Fruit fly (Drosophila melanogaster) whole organism, prepupa: Measurements from ENCODE around the gene CG32121.

Source experiments
- CG10631 ChIP-seq: fragments of 200-800 bp; sonication (Bioruptor generic); optimal IDR thresholded peaks from 2 replicates; lab custom pipeline; 2016; ENCODE audit warnings: missing biosample characterization, missing genetic modification characterization
- CG10669 ChIP-seq: fragments of 200-800 bp; sonication (Bioruptor generic); optimal IDR thresholded peaks from 3 replicates; lab custom pipeline; 2018; ENCODE audit warnings: missing biosample characterization, mild to moderate bottlenecking, missing genetic modification characterization, moderate library complexity
- CG11762 ChIP-seq: fragments of 200-800 bp; sonication (Bioruptor generic); optimal IDR thresholded peaks from 3 replicates; lab custom pipeline; 2016; ENCODE audit warnings: missing biosample characterization, missing genetic modification characterization; ENCODE audit not compliant: insufficient read depth
- CG1621 ChIP-seq: fragments of 200-800 bp; sonication (Bioruptor generic); optimal IDR thresholded peaks from 3 replicates; lab custom pipeline; 2018; ENCODE audit warnings: missing biosample characterization, mild to moderate bottlenecking, missing genetic modification characterization
- CG16779 ChIP-seq: fragments of 200-800 bp; sonication (Bioruptor generic); optimal IDR thresholded peaks from 3 replicates; lab custom pipeline; 2017; ENCODE audit warnings: missing biosample characterization, mild to moderate bottlenecking, missing genetic modification characterization
- CG3032 ChIP-seq: fragments of 200-800 bp; optimal IDR thresholded peaks from 2 replicates; lab custom pipeline; 2019; ENCODE audit warnings: missing biosample characterization, mild to moderate bottlenecking, missing genetic modification characterization, moderate library complexity
- CG32006 ChIP-seq: fragments of 200-800 bp; sonication (Bioruptor generic); optimal IDR thresholded peaks from 3 replicates; lab custom pipeline; 2017; ENCODE audit warnings: missing biosample characterization, mild to moderate bottlenecking, missing genetic modification characterization
- CG4318 ChIP-seq: fragments of 200-800 bp; sonication (Bioruptor generic); optimal IDR thresholded peaks from 3 replicates; lab custom pipeline; 2017; ENCODE audit warnings: missing biosample characterization, mild to moderate bottlenecking, missing genetic modification characterization
- CG6163 ChIP-seq: fragments of 200-800 bp; sonication (Bioruptor generic); IDR thresholded peaks from 3 replicates; pipeline ENCODE4 v1.3.6; 2022; ENCODE audit warnings: missing biosample characterization, missing genetic modification characterization
- CG6276 ChIP-seq: fragments of 200-800 bp; sonication (Bioruptor generic); optimal IDR thresholded peaks from 2 replicates; lab custom pipeline; 2017; ENCODE audit warnings: missing biosample characterization, mild to moderate bottlenecking, missing genetic modification characterization
- CG8319 ChIP-seq: fragments of 200-800 bp; sonication (Bioruptor generic); optimal IDR thresholded peaks from 3 replicates; lab custom pipeline; 2016; ENCODE audit warnings: missing biosample characterization, missing genetic modification characterization
- CG8632 ChIP-seq: fragments of 200-800 bp; sonication (Bioruptor generic); optimal IDR thresholded peaks from 3 replicates; lab custom pipeline; 2016; ENCODE audit warnings: missing biosample characterization, missing genetic modification characterization
- CG9139 ChIP-seq: fragments of 200-800 bp; sonication (Bioruptor generic); optimal IDR thresholded peaks from 3 replicates; lab custom pipeline; 2017; ENCODE audit warnings: missing biosample characterization, mild to moderate bottlenecking, missing genetic modification characterization
- Eip75B ChIP-seq: fragments of 200-800 bp; sonication (Bioruptor generic); optimal IDR thresholded peaks from 3 replicates; lab custom pipeline; 2016; ENCODE audit warnings: missing biosample characterization, missing genetic modification characterization
- Ets21C ChIP-seq: fragments of 200-800 bp; sonication (Bioruptor generic); optimal IDR thresholded peaks from 3 replicates; lab custom pipeline; 2016; ENCODE audit warnings: missing biosample characterization, missing genetic modification characterization
- Ets96B ChIP-seq: fragments of 200-800 bp; optimal IDR thresholded peaks from 2 replicates; lab custom pipeline; 2019; ENCODE audit warnings: missing biosample characterization, mild to moderate bottlenecking, missing genetic modification characterization, moderate library complexity
- Hr4 ChIP-seq: fragments of 200-800 bp; sonication (Bioruptor generic); optimal IDR thresholded peaks from 3 replicates; lab custom pipeline; 2016; ENCODE audit warnings: missing biosample characterization, missing genetic modification characterization
- Met ChIP-seq: fragments of 200-800 bp; sonication (Bioruptor generic); optimal IDR thresholded peaks from 3 replicates; lab custom pipeline; 2016; ENCODE audit warnings: missing biosample characterization, missing genetic modification characterization
- Smox ChIP-seq: fragments of 200-800 bp; sonication (Bioruptor generic); optimal IDR thresholded peaks from 3 replicates; lab custom pipeline; 2016; ENCODE audit warnings: missing biosample characterization, missing genetic modification characterization
- Sox102F ChIP-seq: fragments of 200-800 bp; sonication (Bioruptor generic); optimal IDR thresholded peaks from 2 replicates; lab custom pipeline; 2016; ENCODE audit warnings: missing biosample characterization, mild to moderate bottlenecking, missing genetic modification characterization
- achi ChIP-seq: fragments of 200-800 bp; sonication (Bioruptor generic); optimal IDR thresholded peaks from 3 replicates; lab custom pipeline; 2016; ENCODE audit warnings: missing biosample characterization, missing genetic modification characterization
- cyc ChIP-seq: fragments of 200-800 bp; sonication (Bioruptor generic); optimal IDR thresholded peaks from 3 replicates; lab custom pipeline; 2016; ENCODE audit warnings: missing biosample characterization, missing genetic modification characterization
- dac ChIP-seq: fragments of 200-800 bp; sonication (Bioruptor generic); optimal IDR thresholded peaks from 2 replicates; lab custom pipeline; 2017; ENCODE audit warnings: missing biosample characterization, mild to moderate bottlenecking, missing genetic modification characterization
- dsx ChIP-seq: fragments of 200-800 bp; optimal IDR thresholded peaks from 3 replicates; lab custom pipeline; 2019; ENCODE audit warnings: missing biosample characterization, mild to moderate bottlenecking, missing genetic modification characterization, moderate library complexity; ENCODE audit not compliant: poor library complexity, severe bottlenecking
- eg ChIP-seq: fragments of 200-800 bp; sonication (Bioruptor generic); IDR thresholded peaks from 3 replicates; pipeline ENCODE4 v1.3.6; 2022; ENCODE audit warnings: missing biosample characterization, missing genetic modification characterization
- esn ChIP-seq: fragments of 200-800 bp; sonication (Bioruptor generic); optimal IDR thresholded peaks from 2 replicates; lab custom pipeline; 2016; ENCODE audit warnings: missing biosample characterization, mild to moderate bottlenecking, missing genetic modification characterization, moderate library complexity
- fd59A ChIP-seq: fragments of 200-800 bp; sonication (Bioruptor generic); optimal IDR thresholded peaks from 2 replicates; lab custom pipeline; 2017; ENCODE audit warnings: missing biosample characterization, mild to moderate bottlenecking, missing genetic modification characterization, missing genetic modification reagents
- fd85E ChIP-seq: fragments of 200-800 bp; sonication (Bioruptor generic); optimal IDR thresholded peaks from 3 replicates; lab custom pipeline; 2016; ENCODE audit warnings: missing biosample characterization, missing genetic modification characterization
- fkh ChIP-seq: fragments of 200-800 bp; sonication (Bioruptor generic); optimal IDR thresholded peaks from 3 replicates; lab custom pipeline; 2017; ENCODE audit warnings: missing biosample characterization, mild to moderate bottlenecking, missing genetic modification characterization, moderate library complexity
- pdm3 ChIP-seq: fragments of 200-800 bp; sonication (Bioruptor generic); optimal IDR thresholded peaks from 3 replicates; lab custom pipeline; 2016; ENCODE audit warnings: missing biosample characterization, missing genetic modification characterization
- spab ChIP-seq: fragments of 200-800 bp; sonication (Bioruptor generic); optimal IDR thresholded peaks from 2 replicates; lab custom pipeline; 2017; ENCODE audit warnings: missing biosample characterization, mild to moderate bottlenecking, missing genetic modification characterization, missing genetic modification reagents
- svp ChIP-seq: fragments of 200-800 bp; sonication (Bioruptor generic); peaks from one replicate; lab custom pipeline; 2016; ENCODE audit warnings: missing biosample characterization, missing genetic modification characterization
- vri ChIP-seq: fragments of 200-800 bp; sonication (Bioruptor generic); optimal IDR thresholded peaks from 3 replicates; lab custom pipeline; 2016; ENCODE audit warnings: missing biosample characterization, mild to moderate bottlenecking, missing genetic modification characterization

Gene CG32121

dm6 chr3L:13432791-13433190 lies 10.7 kb upstream of the CG32121 start:
- TF ChIP-seq dsx (no peak), CG3032 (tag; lab: Kevin White, UChicago) (no peak), spab (GFP tag; lab: Kevin White, UChicago) (no peak), cyc (GFP tag; lab: Kevin White, UChicago) (no peak), svp (peak; percentile 68), dac (GFP tag; lab: Kevin White, UChicago) (no peak), CG4318 (no peak)

- TF ChIP-seq Ets96B: no peak
- no peak for TF ChIP-seq CG6276 (GFP tag; lab: Kevin White, UChicago)
- no peak for TF ChIP-seq achi
- no peak for TF ChIP-seq Sox102F (GFP tag; lab: Kevin White, UChicago)
- no peak for TF ChIP-seq dsx
- TF ChIP-seq esn (GFP tag; lab: Kevin White, UChicago): no peak
- TF ChIP-seq svp: no peak
- no peak for TF ChIP-seq Hr4 (GFP tag; lab: Kevin White, UChicago)
- TF ChIP-seq CG8632 (GFP tag; lab: Kevin White, UChicago): no peak
- no peak for TF ChIP-seq Smox (GFP tag; lab: Kevin White, UChicago)
- no peak for TF ChIP-seq CG10669 (GFP tag; lab: Kevin White, UChicago)
- TF ChIP-seq Eip75B (GFP tag; lab: Kevin White, UChicago): no peak
- TF ChIP-seq cyc (GFP tag; lab: Kevin White, UChicago): no peak
- no peak for TF ChIP-seq pdm3 (GFP tag; lab: Kevin White, UChicago)
- no peak for TF ChIP-seq eg
- no peak for TF ChIP-seq dac (GFP tag; lab: Kevin White, UChicago)
- TF ChIP-seq Ets21C (GFP tag; lab: Kevin White, UChicago): no peak
Observed at dm6 chr3L:13430171-13430570, 8.0 kb upstream of the CG32121 start.

- TF ChIP-seq fd85E (GFP tag; lab: Kevin White, UChicago) (no peak), Ets21C (GFP tag; lab: Kevin White, UChicago) (no peak), CG4318 (no peak)
Observed at dm6 chr3L:13426573-13426972, 4.4 kb upstream of the CG32121 start, which contains the start of gene CG14105. CG14105 (minus strand) TSS chr3L:13426673.

dm6 chr3L:13425571-13425970 lies 3.4 kb upstream of the CG32121 start, which contains the start of gene CG14106:
CG14106 (minus strand) TSS chr3L:13425671.
- TF ChIP-seq fd59A (GFP tag; lab: Kevin White, UChicago): no peak
- no peak for TF ChIP-seq eg
- no peak for TF ChIP-seq vri (GFP tag; lab: Kevin White, UChicago)
- TF ChIP-seq Met (GFP tag; lab: Kevin White, UChicago): no peak
- no peak for TF ChIP-seq CG10631 (GFP tag; lab: Kevin White, UChicago)
- TF ChIP-seq svp: no peak
- no peak for TF ChIP-seq spab (GFP tag; lab: Kevin White, UChicago)

dm6 chr3L:13424068-13424467 lies 1.9 kb upstream of the CG32121 start, which contains the start of gene CG33263:
CG33263 (minus strand) TSS chr3L:13424168.
- TF ChIP-seq svp (no peak), CG11762 (no peak), fkh (GFP tag; lab: Kevin White, UChicago) (no peak), CG32006 (GFP tag; lab: Kevin White, UChicago) (no peak)
- TF ChIP-seq, all 60 proteins: peak for 0

- TF ChIP-seq CG9139 (GFP tag; lab: Kevin White, UChicago) (no peak), CG1621 (tag; lab: Kevin White, UChicago) (no peak), CG16779 (tag; lab: Kevin White, UChicago) (no peak), CG8319 (GFP tag; lab: Kevin White, UChicago) (no peak), CG10631 (GFP tag; lab: Kevin White, UChicago) (no peak), Ets21C (GFP tag; lab: Kevin White, UChicago) (no peak), CG6163 (GFP tag; lab: Robert Waterston, UW) (no peak)
- TF ChIP-seq, all 60 proteins: peak for 0
Observed at dm6 chr3L:13420212-13420611, 1.9 kb downstream of the CG32121 start.
